Fruit fly (Drosophila melanogaster) whole organism, prepupa: ENCODE measurements around the gene Snmp2.

ENCODE experiments used
- CG7368 ChIP-seq: fragments of 200-800 bp; sonication (Bioruptor generic); optimal IDR thresholded peaks from 3 replicates; lab custom pipeline; 2016; ENCODE audit warnings: missing biosample characterization, missing genetic modification characterization
- Ets96B ChIP-seq: fragments of 200-800 bp; optimal IDR thresholded peaks from 2 replicates; lab custom pipeline; 2019; ENCODE audit warnings: missing biosample characterization, mild to moderate bottlenecking, missing genetic modification characterization, moderate library complexity
- Smox ChIP-seq: fragments of 200-800 bp; sonication (Bioruptor generic); optimal IDR thresholded peaks from 3 replicates; lab custom pipeline; 2016; ENCODE audit warnings: missing biosample characterization, missing genetic modification characterization

DNA sequence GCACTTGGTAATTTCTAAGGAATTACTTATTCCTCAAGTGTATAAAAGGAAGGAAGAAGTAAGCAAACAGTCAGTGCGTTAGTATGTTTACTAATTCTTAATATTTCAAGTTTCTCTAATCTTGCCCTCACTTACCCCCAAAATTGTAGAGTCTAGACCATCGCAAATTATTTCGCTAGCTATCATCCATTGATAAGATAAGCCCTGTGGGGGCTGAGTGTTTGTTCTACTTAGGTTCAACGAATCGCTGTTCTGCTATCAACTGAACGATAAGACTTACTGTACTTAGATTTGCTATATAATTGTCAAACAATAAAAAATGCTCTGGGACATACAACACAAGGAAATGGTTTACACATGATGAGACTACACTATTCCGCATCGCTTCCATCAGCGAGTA lies 21.3 kb downstream of the Snmp2 start:
- TF ChIP-seq CG7368 (GFP tag; lab: Kevin White, UChicago): no peak
- no peak for TF ChIP-seq Ets96B (tag; lab: Kevin White, UChicago)
- TF ChIP-seq Smox (GFP tag; lab: Kevin White, UChicago): no peak
